Worm (Caenorhabditis elegans): ENCODE results near the gene C14C6.13.

C14C6.13 gene

ce11 chrV:534176-534575 is 40.4 kb downstream of the C14C6.13 start, which contains the start of gene nhr-132 (continued):
- TF ChIP-seq lin-39 (tag; optimal IDR thresholded peaks at IDR 0.05) (no peak), sem-4 (tag; optimal IDR thresholded peaks at IDR 0.05) (no peak), elt-3 (tag; optimal IDR thresholded peaks at IDR 0.05) (no peak), skn-1 (tag; optimal IDR thresholded peaks at IDR 0.05) (no peak), lin-11 (tag; optimal IDR thresholded peaks at IDR 0.05) (no peak), mbf-1 (tag; optimal IDR thresholded peaks at IDR 0.05) (no peak), ceh-16 (tag; optimal IDR thresholded peaks at IDR 0.05) (no peak)

- TF ChIP-seq lsy-2 (tag; optimal IDR thresholded peaks at IDR 0.05) = no peak
- TF ChIP-seq ZK546.5 (tag; optimal IDR thresholded peaks at IDR 0.05) = no peak
- TF ChIP-seq nhr-129 (tag; optimal IDR thresholded peaks at IDR 0.05) = peak; percentile 97
- peak; percentile 66 for TF ChIP-seq nhr-21 (tag; optimal IDR thresholded peaks at IDR 0.05)
- TF ChIP-seq nhr-6 (tag; optimal IDR thresholded peaks at IDR 0.05) = peak; percentile 15
- TF ChIP-seq lin-13 (GFP tag; optimal IDR thresholded peaks at IDR 0.05) = no peak
- no peak for TF ChIP-seq R02D3.7 (tag; optimal IDR thresholded peaks at IDR 0.05)
- no peak for TF ChIP-seq nhr-11 (tag; optimal IDR thresholded peaks at IDR 0.05)
- no peak for TF ChIP-seq peb-1 (tag; optimal IDR thresholded peaks at IDR 0.05)
- TF ChIP-seq zag-1 (tag; optimal IDR thresholded peaks at IDR 0.05) = no peak
- no peak for TF ChIP-seq elt-1 (tag; optimal IDR thresholded peaks at IDR 0.05)
- TF ChIP-seq elt-3 (tag; optimal IDR thresholded peaks at IDR 0.05) = no peak
- TF ChIP-seq sma-9 (GFP tag; optimal IDR thresholded peaks at IDR 0.05) = peak; percentile 99
- peak; percentile 43 for TF ChIP-seq sma-9 (tag; optimal IDR thresholded peaks at IDR 0.05)
- peak in 1 of 2 experiments; percentile 51 for TF ChIP-seq mdl-1 (tag; optimal IDR thresholded peaks at IDR 0.05)
- TF ChIP-seq lin-11 (tag; optimal IDR thresholded peaks at IDR 0.05) = no peak
- no peak for TF ChIP-seq nhr-23 (tag; optimal IDR thresholded peaks at IDR 0.05)
- TF ChIP-seq ztf-1 (GFP tag; conservative IDR thresholded peaks at IDR 0.05) = no peak
- TF ChIP-seq lin-39 (tag; optimal IDR thresholded peaks at IDR 0.05) = no peak
- TF ChIP-seq gmeb-1 (tag; optimal IDR thresholded peaks at IDR 0.05) = peak; percentile 29
- no peak for TF ChIP-seq dmd-4 (tag; optimal IDR thresholded peaks at IDR 0.05)
- no peak for TF ChIP-seq ztf-11 (tag; optimal IDR thresholded peaks at IDR 0.05)
- no peak for TF ChIP-seq nhr-25 (tag; optimal IDR thresholded peaks at IDR 0.05)
- no peak for TF ChIP-seq unc-62 (GFP tag; optimal IDR thresholded peaks at IDR 0.05)
- TF ChIP-seq ama-1 (optimal IDR thresholded peaks at IDR 0.05) = no peak
- TF ChIP-seq mbf-1 (tag; optimal IDR thresholded peaks at IDR 0.05) = no peak
- peak; percentile 63 for TF ChIP-seq crh-2 (tag; optimal IDR thresholded peaks at IDR 0.05)
- TF ChIP-seq aly-2 (tag; optimal IDR thresholded peaks at IDR 0.05) = no peak
- TF ChIP-seq sma-3 (GFP tag; optimal IDR thresholded peaks at IDR 0.05) = peak; percentile 61
- TF ChIP-seq alr-1 (tag; optimal IDR thresholded peaks at IDR 0.05) = no peak
- no peak for TF ChIP-seq unc-39 (tag; optimal IDR thresholded peaks at IDR 0.05)
- TF ChIP-seq nhr-77 (tag; optimal IDR thresholded peaks at IDR 0.05) = no peak
- TF ChIP-seq egl-27 (tag; optimal IDR thresholded peaks at IDR 0.05) = peak; percentile 83
- no peak for TF ChIP-seq mab-5 (tag; optimal IDR thresholded peaks at IDR 0.05)
- TF ChIP-seq fos-1 (tag; optimal IDR thresholded peaks at IDR 0.05) = peak; percentile 93
- TF ChIP-seq F13H6.1 (tag; optimal IDR thresholded peaks at IDR 0.05) = peak; percentile 81
- peak; percentile 62 for TF ChIP-seq C34F6.9 (tag; optimal IDR thresholded peaks at IDR 0.05)
- peak; percentile 64 for TF ChIP-seq blmp-1 (tag; optimal IDR thresholded peaks at IDR 0.05; ENCODE audit: insufficient read depth)
- peak; percentile 18 for TF ChIP-seq ceh-16 (tag; optimal IDR thresholded peaks at IDR 0.05)
- TF ChIP-seq ztf-4 (tag; optimal IDR thresholded peaks at IDR 0.05) = no peak
- TF ChIP-seq nhr-10 (tag; optimal IDR thresholded peaks at IDR 0.05) = no peak
- no peak for TF ChIP-seq ceh-82 (tag; optimal IDR thresholded peaks at IDR 0.05)
- TF ChIP-seq snpc-4 (tag; optimal IDR thresholded peaks at IDR 0.05) = peak; percentile 17
- no peak for TF ChIP-seq skn-1 (tag; optimal IDR thresholded peaks at IDR 0.05)
- no peak for TF ChIP-seq nhr-12 (tag; optimal IDR thresholded peaks at IDR 0.05)
- TF ChIP-seq sem-4 (tag; optimal IDR thresholded peaks at IDR 0.05) = no peak
- TF ChIP-seq nhr-237 (tag; optimal IDR thresholded peaks at IDR 0.05) = no peak
- TF ChIP-seq Y55F3AM.14 (GFP tag; optimal IDR thresholded peaks at IDR 0.05) = no peak
- TF ChIP-seq unc-55 (GFP tag; optimal IDR thresholded peaks at IDR 0.05) = peak; percentile 70
Observed at ce11 chrV:532046-532445, 42.5 kb downstream of the C14C6.13 start, which contains the start of gene nhr-58. nhr-58 (plus strand) TSS chrV:532259.

All from whole organism, L2 larva.